Worm (Caenorhabditis elegans) whole organism, late embryonic: ENCODE results near the gene F53C3.6.

Experiments
- T23F11.4 ChIP-seq: fragments of 200-800 bp; sonication (Bioruptor generic); optimal IDR thresholded peaks from 2 replicates; lab custom pipeline; 2018; ENCODE audit warnings: mild to moderate bottlenecking, missing genetic modification characterization, missing compliant biosample characterization
- ama-1 ChIP-seq: fragments of 150-350 bp; optimal IDR thresholded peaks from 2 replicates; lab custom pipeline; 2014
- ceh-2 ChIP-seq: sonication (generic microtip); optimal IDR thresholded peaks from 2 replicates; lab custom pipeline; 2016; ENCODE audit warnings: missing genotype, missing genetic modification characterization, missing compliant biosample characterization
- ceh-48 ChIP-seq: sonication (generic microtip); optimal IDR thresholded peaks from 2 replicates; lab custom pipeline; 2016; ENCODE audit warnings: missing genetic modification characterization, inconsistent platforms, missing compliant biosample characterization
- che-1 ChIP-seq: sonication (generic microtip); optimal IDR thresholded peaks from 2 replicates; lab custom pipeline; 2016; ENCODE audit warnings: mild to moderate bottlenecking, missing genetic modification characterization, missing compliant biosample characterization
- ets-4 ChIP-seq: sonication (generic microtip); optimal IDR thresholded peaks from 2 replicates; lab custom pipeline; 2016; ENCODE audit warnings: missing genetic modification characterization, missing compliant biosample characterization
- hlh-15 ChIP-seq: sonication (generic microtip); optimal IDR thresholded peaks from 2 replicates; lab custom pipeline; 2016; ENCODE audit warnings: missing genetic modification characterization, missing compliant biosample characterization
- hlh-30 ChIP-seq: sonication (generic microtip); optimal IDR thresholded peaks from 2 replicates; lab custom pipeline; 2017; ENCODE audit warnings: antibody characterized with exemption, missing genetic modification characterization, missing compliant biosample characterization; ENCODE audit not compliant: insufficient read depth
- hlh-6 ChIP-seq: sonication (generic microtip); optimal IDR thresholded peaks from 2 replicates; lab custom pipeline; 2016; ENCODE audit warnings: missing genotype, missing genetic modification characterization, missing compliant biosample characterization
- npax-4 ChIP-seq: sonication (generic microtip); optimal IDR thresholded peaks from 2 replicates; lab custom pipeline; 2016; ENCODE audit warnings: missing genetic modification characterization, missing compliant biosample characterization
- odd-2 ChIP-seq: sonication (generic microtip); optimal IDR thresholded peaks from 2 replicates; lab custom pipeline; 2017; ENCODE audit warnings: antibody characterized with exemption, mild to moderate bottlenecking, missing genetic modification characterization, missing compliant biosample characterization
- pha-4 ChIP-seq: fragments of 150-350 bp; optimal IDR thresholded peaks from 2 replicates; lab custom pipeline; 2018; ENCODE audit warnings: missing biosample characterization, missing genetic modification reagents, missing genetic modification characterization

DNA sequence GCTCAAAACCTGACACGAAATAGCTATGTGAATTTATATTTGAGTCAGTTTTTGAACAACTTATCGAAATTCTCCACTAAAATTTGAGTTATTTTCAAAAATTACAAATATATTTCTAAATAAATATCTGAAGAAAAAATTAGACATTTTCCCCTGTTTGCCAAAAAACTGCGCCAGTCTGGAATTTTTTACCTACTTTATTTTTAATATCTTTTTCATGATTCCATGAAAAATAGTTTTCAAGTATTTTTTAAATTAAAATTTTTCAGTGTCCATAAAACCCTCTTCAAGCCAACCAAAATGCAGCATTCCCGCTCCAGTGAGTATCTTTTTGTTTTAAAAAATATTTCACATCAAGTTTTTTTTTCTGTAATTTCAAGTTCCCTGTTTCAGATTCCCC, 6.8 kb upstream of the F53C3.6 start, which contains the start of gene F53C3.8:
- TF ChIP-seq odd-2 (tag; lab: Kevin White, UChicago) (no peak), hlh-6 (no peak), ama-1 (no peak), npax-4 (tag; lab: Kevin White, UChicago) (no peak), hlh-15 (no peak), hlh-30 (no peak), pha-4 (tag; lab: Kevin White, UChicago) (no peak), ceh-48 (tag; lab: Kevin White, UChicago) (no peak), che-1 (tag; lab: Kevin White, UChicago) (no peak), T23F11.4 (GFP tag; lab: Kevin White, UChicago) (no peak), ets-4 (tag; lab: Kevin White, UChicago) (no peak), ceh-2 (tag; lab: Kevin White, UChicago) (no peak)
